Fruit fly (Drosophila melanogaster) whole organism, embryonic: Measurements from ENCODE around the gene rempA.

Source experiments
- CG11247 ChIP-seq: fragments of 200-800 bp; sonication (Bioruptor generic); IDR thresholded peaks from 2 replicates; pipeline ENCODE4 v1.3.6; 2022; ENCODE audit warnings: missing biosample characterization, missing genetic modification characterization
- CG12744 ChIP-seq: fragments of 200-800 bp; sonication (Bioruptor generic); optimal IDR thresholded peaks from 2 replicates; lab custom pipeline; 2016; ENCODE audit warnings: missing biosample characterization, missing genetic modification characterization
- CG12769 ChIP-seq: fragments of 200-800 bp; sonication (Bioruptor generic); optimal IDR thresholded peaks from 2 replicates; lab custom pipeline; 2019; ENCODE audit warnings: missing biosample characterization, mild to moderate bottlenecking, missing genetic modification characterization, moderate library complexity
- CG14965 ChIP-seq: fragments of 200-800 bp; sonication (Bioruptor generic); optimal IDR thresholded peaks from 2 replicates; lab custom pipeline; 2016; ENCODE audit warnings: missing biosample characterization, missing genetic modification characterization, borderline replicate concordance
- CG16815 ChIP-seq: fragments of 200-800 bp; sonication (Bioruptor generic); optimal IDR thresholded peaks from 3 replicates; lab custom pipeline; 2017; ENCODE audit warnings: missing biosample characterization, mild to moderate bottlenecking, missing genetic modification characterization
- CG2202 ChIP-seq: fragments of 200-800 bp; sonication (Bioruptor generic); optimal IDR thresholded peaks from 2 replicates; lab custom pipeline; 2018; ENCODE audit warnings: missing biosample characterization, mild to moderate bottlenecking, missing genetic modification characterization
- CG32532 ChIP-seq: fragments of 200-800 bp; sonication (Bioruptor generic); IDR thresholded peaks from 2 replicates; pipeline ENCODE4 v1.3.6; 2022; ENCODE audit warnings: missing biosample characterization, missing genetic modification characterization
- CG3281 ChIP-seq: fragments of 200-800 bp; sonication (Bioruptor generic); optimal IDR thresholded peaks from 3 replicates; lab custom pipeline; 2017; ENCODE audit warnings: missing biosample characterization, mild to moderate bottlenecking, missing genetic modification characterization
- CG34224 ChIP-seq: fragments of 200-800 bp; sonication (Bioruptor generic); IDR thresholded peaks from 3 replicates; pipeline ENCODE4 v1.3.6; 2022; ENCODE audit warnings: missing biosample characterization, missing genetic modification characterization; ENCODE audit not compliant: partially characterized antibody
- CG3838 ChIP-seq: fragments of 200-800 bp; sonication (Bioruptor generic); optimal IDR thresholded peaks from 3 replicates; lab custom pipeline; 2016; ENCODE audit warnings: missing biosample characterization, missing genetic modification characterization
- CG42726 ChIP-seq: fragments of 200-800 bp; sonication (Bioruptor generic); IDR thresholded peaks from 2 replicates; pipeline ENCODE4 v1.3.6; 2022; ENCODE audit warnings: missing biosample characterization, missing genetic modification characterization; ENCODE audit not compliant: partially characterized antibody
- CG6272 ChIP-seq: fragments of 200-800 bp; sonication (Bioruptor generic); IDR thresholded peaks from 2 replicates; pipeline ENCODE4 v1.3.6; 2022; ENCODE audit warnings: missing biosample characterization, missing genetic modification characterization
- CG6765 ChIP-seq: fragments of 200-800 bp; sonication (Bioruptor generic); optimal IDR thresholded peaks from 3 replicates; lab custom pipeline; 2017; ENCODE audit warnings: missing biosample characterization, mild to moderate bottlenecking, missing genetic modification characterization
- CG8290 ChIP-seq, 3 experiments: fragments of 200-800 bp; sonication (Bioruptor generic); optimal IDR thresholded peaks; 2 replicates each; lab custom pipeline; 2016 to 2019; ENCODE audit warnings: missing biosample characterization in 3 of 3, missing genetic modification characterization in 3 of 3, mild to moderate bottlenecking in 2 of 3, moderate library complexity in 1 of 3
- CG8765 ChIP-seq: fragments of 200-800 bp; sonication (Bioruptor generic); IDR thresholded peaks from 2 replicates; pipeline ENCODE4 v1.3.6; 2022; ENCODE audit warnings: missing biosample characterization, missing genetic modification characterization
- Doc2 ChIP-seq: fragments of 200-800 bp; sonication (Bioruptor generic); IDR thresholded peaks from 2 replicates; pipeline ENCODE4 v1.3.6; 2022; ENCODE audit warnings: missing biosample characterization, missing genetic modification characterization
- Doc3 ChIP-seq: fragments of 200-800 bp; sonication (Bioruptor generic); IDR thresholded peaks from 3 replicates; pipeline ENCODE4 v1.3.6; 2022; ENCODE audit warnings: missing biosample characterization, missing genetic modification characterization; ENCODE audit not compliant: partially characterized antibody
- HLH4C ChIP-seq: fragments of 200-800 bp; sonication (Bioruptor generic); IDR thresholded peaks from 3 replicates; pipeline ENCODE4 v1.3.6; 2022; ENCODE audit warnings: missing biosample characterization, missing genetic modification characterization; ENCODE audit not compliant: partially characterized antibody
- Hmx ChIP-seq: fragments of 200-800 bp; sonication (Bioruptor generic); optimal IDR thresholded peaks from 2 replicates; lab custom pipeline; 2016; ENCODE audit warnings: missing biosample characterization, missing genetic modification characterization
- Nf-YC ChIP-seq: fragments of 200-800 bp; optimal IDR thresholded peaks from 3 replicates; lab custom pipeline; 2019; ENCODE audit warnings: missing biosample characterization, mild to moderate bottlenecking, missing genetic modification characterization, moderate library complexity
- Opbp ChIP-seq: fragments of 200-800 bp; sonication (Bioruptor generic); IDR thresholded peaks from 3 replicates; pipeline ENCODE4 v1.3.6; 2022; ENCODE audit warnings: missing biosample characterization, missing genetic modification characterization; ENCODE audit not compliant: partially characterized antibody
- Poxn ChIP-seq: fragments of 200-800 bp; sonication (Bioruptor generic); IDR thresholded peaks from 2 replicates; pipeline ENCODE4 v1.3.6; 2022; ENCODE audit warnings: missing biosample characterization, missing genetic modification characterization
- Side ChIP-seq: fragments of 200-800 bp; sonication (Bioruptor generic); optimal IDR thresholded peaks from 2 replicates; lab custom pipeline; 2016; ENCODE audit warnings: missing biosample characterization, missing genetic modification characterization
- Xrp1 ChIP-seq: fragments of 200-800 bp; sonication (Bioruptor generic); IDR thresholded peaks from 2 replicates; pipeline ENCODE4 v1.3.6; 2022; ENCODE audit warnings: missing biosample characterization, missing genetic modification characterization
- YL-1 ChIP-seq: fragments of 200-800 bp; sonication (Bioruptor generic); optimal IDR thresholded peaks from 3 replicates; lab custom pipeline; 2017; ENCODE audit warnings: missing biosample characterization, mild to moderate bottlenecking, missing genetic modification characterization
- ato ChIP-seq: fragments of 200-800 bp; sonication (Bioruptor generic); IDR thresholded peaks from 2 replicates; pipeline ENCODE4 v1.3.6; 2022; ENCODE audit warnings: missing biosample characterization, missing genetic modification characterization; ENCODE audit not compliant: partially characterized antibody
- chif ChIP-seq, 2 experiments: fragments of 200-800 bp; sonication (Bioruptor generic); optimal IDR thresholded peaks; 3 replicates each; lab custom pipeline; 2016; ENCODE audit warnings: missing biosample characterization in 2 of 2, missing genetic modification characterization in 2 of 2
- chm ChIP-seq: fragments of 200-800 bp; sonication (Bioruptor generic); IDR thresholded peaks from 2 replicates; pipeline ENCODE4 v1.3.6; 2022; ENCODE audit warnings: missing biosample characterization, missing genetic modification characterization
- da ChIP-seq: fragments of 200-800 bp; sonication (Bioruptor generic); optimal IDR thresholded peaks from 2 replicates; lab custom pipeline; 2016; ENCODE audit warnings: missing biosample characterization, missing genetic modification characterization
- dimm ChIP-seq: fragments of 200-800 bp; sonication (Bioruptor generic); IDR thresholded peaks from 2 replicates; pipeline ENCODE4 v1.3.6; 2022; ENCODE audit warnings: missing biosample characterization, missing genetic modification characterization
- dmrt99B ChIP-seq: fragments of 200-800 bp; sonication (Bioruptor generic); optimal IDR thresholded peaks from 2 replicates; lab custom pipeline; 2018; ENCODE audit warnings: missing biosample characterization, mild to moderate bottlenecking, missing genetic modification characterization, moderate library complexity
- gsb-n ChIP-seq: fragments of 200-800 bp; sonication (Bioruptor generic); optimal IDR thresholded peaks from 3 replicates; lab custom pipeline; 2018; ENCODE audit warnings: missing biosample characterization, mild to moderate bottlenecking, missing genetic modification characterization
- gt ChIP-seq: fragments of 200-800 bp; sonication (Bioruptor generic); IDR thresholded peaks from 2 replicates; pipeline ENCODE4 v1.3.6; 2022; ENCODE audit warnings: missing biosample characterization, missing genetic modification characterization
- klu ChIP-seq: fragments of 200-800 bp; sonication (Bioruptor generic); IDR thresholded peaks from 2 replicates; pipeline ENCODE4 v1.3.6; 2022; ENCODE audit warnings: missing biosample characterization, missing genetic modification characterization
- kni ChIP-seq: fragments of 200-800 bp; sonication (Bioruptor generic); optimal IDR thresholded peaks from 3 replicates; lab custom pipeline; 2017; ENCODE audit warnings: mild to moderate bottlenecking, missing biosample characterization, missing genetic modification reagents, missing genetic modification characterization
- nerfin-1 ChIP-seq: fragments of 200-800 bp; sonication (Bioruptor generic); optimal IDR thresholded peaks from 3 replicates; lab custom pipeline; 2019; ENCODE audit warnings: missing biosample characterization, mild to moderate bottlenecking, missing genetic modification characterization, moderate library complexity
- nerfin-2 ChIP-seq: fragments of 200-800 bp; sonication (Bioruptor generic); IDR thresholded peaks from 2 replicates; pipeline ENCODE4 v1.3.6; 2022; ENCODE audit warnings: missing biosample characterization, missing genetic modification characterization; ENCODE audit not compliant: partially characterized antibody
- org-1 ChIP-seq: fragments of 200-800 bp; sonication (Bioruptor generic); optimal IDR thresholded peaks from 2 replicates; lab custom pipeline; 2017; ENCODE audit warnings: missing biosample characterization, missing genetic modification characterization
- prd ChIP-seq, 3 experiments: fragments of >200 bp in 2 of 3; fragments of 200-800 bp in 1 of 3; sonication (Bioruptor generic) in 1 of 3; optimal IDR thresholded peaks in 2 of 3; IDR thresholded peaks in 1 of 3; 2 replicates in 2 of 3; 3 replicates in 1 of 3; pipeline versions ENCODE4 v1.3.6 to Lab custom; 2017 to 2022; ENCODE audit warnings: missing biosample characterization in 1 of 3, missing genetic modification characterization in 1 of 3
- pros ChIP-seq: fragments of 200-800 bp; sonication (Bioruptor generic); optimal IDR thresholded peaks from 3 replicates; lab custom pipeline; 2019; ENCODE audit warnings: missing biosample characterization, mild to moderate bottlenecking, missing genetic modification characterization, moderate library complexity
- row ChIP-seq: fragments of 200-800 bp; sonication (Bioruptor generic); IDR thresholded peaks from 3 replicates; pipeline ENCODE4 v1.3.6; 2022; ENCODE audit warnings: missing biosample characterization, missing genetic modification characterization
- sens ChIP-seq: fragments of 200-800 bp; sonication (Bioruptor generic); peaks from one replicate; lab custom pipeline; 2016; ENCODE audit warnings: missing biosample characterization, missing genetic modification characterization
- sna ChIP-seq: fragments of 200-800 bp; sonication (Bioruptor generic); IDR thresholded peaks from 2 replicates; pipeline ENCODE4 v1.3.6; 2022; ENCODE audit warnings: missing biosample characterization, missing genetic modification characterization; ENCODE audit not compliant: partially characterized antibody
- stc ChIP-seq: fragments of 200-800 bp; sonication (Bioruptor generic); IDR thresholded peaks from 2 replicates; pipeline ENCODE4 v1.3.6; 2022; ENCODE audit warnings: missing biosample characterization, missing genetic modification characterization
- vvl ChIP-seq: fragments of 200-800 bp; sonication (Bioruptor generic); IDR thresholded peaks from 2 replicates; pipeline ENCODE4 v1.3.6; 2022; ENCODE audit warnings: missing biosample characterization, missing genetic modification characterization
- wor ChIP-seq: fragments of 200-800 bp; sonication (Bioruptor generic); IDR thresholded peaks from 2 replicates; pipeline ENCODE4 v1.3.6; 2022; ENCODE audit warnings: missing biosample characterization, missing genetic modification characterization
- yki ChIP-seq: fragments of >200 bp; optimal IDR thresholded peaks from 3 replicates; lab custom pipeline; 2018

Gene rempA

dm6 chr2L:552432-552929 lies 7.6 kb downstream of the rempA start, which contains the start of gene Ets21C (continued):
- no peak for TF ChIP-seq CG6272 (GFP tag; lab: Robert Waterston, UW)
- no peak for TF ChIP-seq Doc2 (GFP tag; lab: Robert Waterston, UW)
- TF ChIP-seq row (GFP tag; lab: Robert Waterston, UW), result 0 out of 3 replicates have a peak, but pooled peaks have one; percentile 13
- peak; percentile 59; the same call in 1 of the 2 replicates for TF ChIP-seq CG32532 (GFP tag; lab: Robert Waterston, UW)
- TF ChIP-seq, all 482 proteins: peak for 77

dm6 chr2L:549637-550036 lies 10.5 kb downstream of the rempA start:
- TF ChIP-seq vvl (GFP tag; lab: Robert Waterston, UW) (no peak), Nf-YC (tag; lab: Kevin White, UChicago) (peak; percentile 39), CG3838 (no peak), wor (GFP tag; lab: Robert Waterston, UW) (no peak), Hmx (no peak), org-1 (GFP tag; lab: Kevin White, UChicago) (no peak), CG14965 (GFP tag; lab: Kevin White, UChicago) (no peak), ato (peak; percentile 48; the same call in 1 of the 2 replicates), gsb-n (tag; lab: Kevin White, UChicago) (no peak), Side (GFP tag; lab: Kevin White, UChicago) (no peak), CG12769 (no peak), dmrt99B (tag; lab: Kevin White, UChicago) (no peak), nerfin-1 (tag; lab: Kevin White, UChicago) (peak; percentile 27), HLH4C (GFP tag; lab: Robert Waterston, UW) (peak; percentile 76), dimm (no peak), CG2202 (no peak), da (GFP tag; lab: Kevin White, UChicago) (no peak), Doc3 (GFP tag; lab: Robert Waterston, UW) (no peak), CG8765 (GFP tag; lab: Robert Waterston, UW) (no peak), CG12744 (GFP tag; lab: Kevin White, UChicago) (no peak), YL-1 (GFP tag; lab: Kevin White, UChicago) (no peak), CG42726 (no peak), prd (optimal IDR thresholded peaks at IDR 0.05; lab: Kevin White, UChicago) (no peak), prd (GFP tag; IDR thresholded peaks at IDR 0.05; lab: Robert Waterston, UW) (0 out of 3 replicates have a peak, but pooled peaks have one; percentile 11), Doc2 (GFP tag; lab: Robert Waterston, UW) (no peak), CG8290 (GFP tag; optimal IDR thresholded peaks at IDR 0.05; lab: Kevin White, UChicago) (no peak), CG8290 (tag; optimal IDR thresholded peaks at IDR 0.05; lab: Kevin White, UChicago) (no peak), CG6765 (GFP tag; lab: Kevin White, UChicago) (no peak), nerfin-2 (GFP tag; lab: Robert Waterston, UW) (peak; percentile 61; the same call in 1 of the 2 replicates), stc (GFP tag; lab: Robert Waterston, UW) (no peak; the same call in 1 of the 2 replicates), CG3281 (GFP tag; lab: Kevin White, UChicago) (no peak), klu (no peak), chif (GFP tag; optimal IDR thresholded peaks at IDR 0.05; lab: Kevin White, UChicago) (no peak), CG11247 (0 out of 2 replicates have a peak, but pooled peaks have one; percentile 8), sna (GFP tag; lab: Robert Waterston, UW) (0 out of 2 replicates have a peak, but pooled peaks have one; percentile 41), pros (GFP tag; lab: Kevin White, UChicago) (no peak), gt (no peak), CG34224 (GFP tag; lab: Robert Waterston, UW) (no peak), CG16815 (no peak), yki (lab: Kevin White, UChicago) (no peak), kni (GFP tag; lab: Kevin White, UChicago) (no peak), Poxn (GFP tag; lab: Robert Waterston, UW) (no peak), chm (no peak), sens (GFP tag; lab: Kevin White, UChicago) (peak; percentile 3), Xrp1 (no peak), Opbp (GFP tag; lab: Robert Waterston, UW) (peak; percentile 55; the same call in 1 of the 3 replicates)
